Fruit fly (Drosophila melanogaster) whole organism, embryonic: ENCODE results near the gene CG10341.
A peak's percentile ranks its signal among the peaks of the same experiment; 100 is the strongest.

ENCODE experiments used
- Asciz ChIP-seq: fragments of 200-800 bp; sonication (Bioruptor generic); optimal IDR thresholded peaks from 2 replicates; lab custom pipeline; 2017; ENCODE audit warnings: missing biosample characterization, mild to moderate bottlenecking, missing genetic modification characterization, missing genetic modification reagents
- CG10321 ChIP-seq: fragments of 200-800 bp; sonication (Bioruptor generic); IDR thresholded peaks from 2 replicates; pipeline ENCODE4 v1.3.6; 2022; ENCODE audit warnings: missing biosample characterization, missing genetic modification characterization
- CG11398 ChIP-seq: fragments of 200-800 bp; sonication (Bioruptor generic); optimal IDR thresholded peaks from 2 replicates; lab custom pipeline; 2016; ENCODE audit warnings: missing biosample characterization, missing genetic modification characterization
- CG11723 ChIP-seq: fragments of 200-800 bp; sonication (Bioruptor generic); optimal IDR thresholded peaks from 2 replicates; lab custom pipeline; 2017; ENCODE audit warnings: missing biosample characterization, mild to moderate bottlenecking, missing genetic modification characterization
- CG12219 ChIP-seq: fragments of 200-800 bp; sonication (Bioruptor generic); optimal IDR thresholded peaks from 3 replicates; lab custom pipeline; 2018; ENCODE audit warnings: missing biosample characterization, mild to moderate bottlenecking, missing genetic modification characterization
- CG1233 ChIP-seq: fragments of 200-800 bp; sonication (Bioruptor generic); optimal IDR thresholded peaks from 4 replicates; lab custom pipeline; 2018; ENCODE audit warnings: missing biosample characterization, mild to moderate bottlenecking, missing genetic modification characterization
- CG12391 ChIP-seq: fragments of 200-800 bp; sonication (Bioruptor generic); optimal IDR thresholded peaks from 3 replicates; lab custom pipeline; 2018; ENCODE audit warnings: missing biosample characterization, mild to moderate bottlenecking, missing genetic modification characterization, moderate library complexity
- CG12659 ChIP-seq: fragments of 200-800 bp; sonication (Bioruptor generic); optimal IDR thresholded peaks from 3 replicates; lab custom pipeline; 2017; ENCODE audit warnings: mild to moderate bottlenecking, missing biosample characterization, missing genetic modification reagents, missing genetic modification characterization
- CG15601 ChIP-seq: fragments of 200-800 bp; sonication (Bioruptor generic); optimal IDR thresholded peaks from 3 replicates; lab custom pipeline; 2019; ENCODE audit warnings: missing biosample characterization, mild to moderate bottlenecking, missing genetic modification characterization, moderate library complexity
- CG1603 ChIP-seq: fragments of 200-800 bp; sonication (Bioruptor generic); optimal IDR thresholded peaks from 2 replicates; lab custom pipeline; 2019; ENCODE audit warnings: missing biosample characterization, mild to moderate bottlenecking, missing genetic modification characterization, moderate library complexity
- CG31388 ChIP-seq: fragments of 200-800 bp; sonication (Bioruptor generic); optimal IDR thresholded peaks from 2 replicates; lab custom pipeline; 2016; ENCODE audit warnings: missing biosample characterization, missing genetic modification characterization
- CG32772 ChIP-seq: fragments of 200-800 bp; sonication (Bioruptor generic); IDR thresholded peaks from 2 replicates; pipeline ENCODE4 v1.3.6; 2022; ENCODE audit warnings: missing biosample characterization, missing genetic modification characterization
- CG4360 ChIP-seq: fragments of 200-800 bp; sonication (Bioruptor generic); IDR thresholded peaks from 2 replicates; pipeline ENCODE4 v1.3.6; 2022; ENCODE audit warnings: missing biosample characterization, missing genetic modification characterization
- CG4820 ChIP-seq: fragments of 200-800 bp; sonication (Bioruptor generic); optimal IDR thresholded peaks from 3 replicates; lab custom pipeline; 2016; ENCODE audit warnings: missing biosample characterization, missing genetic modification characterization
- CG4854 ChIP-seq: fragments of 200-800 bp; sonication (Bioruptor generic); optimal IDR thresholded peaks from 2 replicates; lab custom pipeline; 2016; ENCODE audit warnings: missing biosample characterization, missing genetic modification characterization, inconsistent platforms
- CG6272 ChIP-seq: fragments of 200-800 bp; sonication (Bioruptor generic); IDR thresholded peaks from 2 replicates; pipeline ENCODE4 v1.3.6; 2022; ENCODE audit warnings: missing biosample characterization, missing genetic modification characterization
- CG9609 ChIP-seq: fragments of 200-800 bp; sonication (Bioruptor generic); optimal IDR thresholded peaks from 3 replicates; lab custom pipeline; 2016; ENCODE audit warnings: missing biosample characterization, missing genetic modification characterization
- CG9727 ChIP-seq: fragments of 200-800 bp; sonication (Bioruptor generic); optimal IDR thresholded peaks from 3 replicates; lab custom pipeline; 2017; ENCODE audit warnings: missing biosample characterization, mild to moderate bottlenecking, missing genetic modification characterization
- CG9797 ChIP-seq: fragments of 200-800 bp; sonication (Bioruptor generic); optimal IDR thresholded peaks from 3 replicates; lab custom pipeline; 2018; ENCODE audit warnings: missing biosample characterization, mild to moderate bottlenecking, missing genetic modification characterization
- Dp ChIP-seq: fragments of 200-800 bp; sonication (Bioruptor generic); optimal IDR thresholded peaks from 2 replicates; lab custom pipeline; 2018; ENCODE audit warnings: missing biosample characterization, mild to moderate bottlenecking, missing genetic modification characterization, moderate library complexity
- E2f1 ChIP-seq: fragments of 200-800 bp; sonication (Bioruptor generic); IDR thresholded peaks from 2 replicates; pipeline ENCODE4 v1.3.6; 2022; ENCODE audit warnings: missing biosample characterization, missing genetic modification characterization
- Elba2 ChIP-seq: fragments of 200-800 bp; sonication (Bioruptor generic); optimal IDR thresholded peaks from 3 replicates; lab custom pipeline; 2016; ENCODE audit warnings: missing biosample characterization, missing genetic modification characterization
- GATAe ChIP-seq: fragments of 200-800 bp; sonication (Bioruptor generic); conservative IDR thresholded peaks from 2 replicates; pipeline ENCODE4 v1.3.6; 2022; ENCODE audit warnings: missing biosample characterization, missing genetic modification characterization
- Gsc ChIP-seq: fragments of 200-800 bp; sonication (Bioruptor generic); IDR thresholded peaks from 2 replicates; pipeline ENCODE4 v1.3.6; 2022; ENCODE audit warnings: missing biosample characterization, missing genetic modification characterization
- H2.0 ChIP-seq: fragments of 200-800 bp; sonication (Bioruptor generic); IDR thresholded peaks from 2 replicates; pipeline ENCODE4 v1.3.6; 2022; ENCODE audit warnings: missing biosample characterization, missing genetic modification characterization
- Hr3 ChIP-seq: fragments of 200-800 bp; sonication (Bioruptor generic); optimal IDR thresholded peaks from 3 replicates; lab custom pipeline; 2016; ENCODE audit warnings: missing biosample characterization, missing genetic modification characterization
- MESR4 ChIP-seq: fragments of 200-800 bp; sonication (Bioruptor generic); optimal IDR thresholded peaks from 2 replicates; lab custom pipeline; 2018; ENCODE audit warnings: missing biosample characterization, mild to moderate bottlenecking, missing genetic modification characterization, moderate library complexity
- Mrtf ChIP-seq: fragments of 200-800 bp; sonication (Bioruptor generic); IDR thresholded peaks from 3 replicates; pipeline ENCODE4 v1.3.6; 2022; ENCODE audit warnings: missing biosample characterization, missing genetic modification characterization
- Myb ChIP-seq: fragments of 200-800 bp; sonication (Bioruptor generic); optimal IDR thresholded peaks from 2 replicates; lab custom pipeline; 2016; ENCODE audit warnings: missing biosample characterization, missing genetic modification characterization
- Optix ChIP-seq: fragments of 200-800 bp; sonication (Bioruptor generic); IDR thresholded peaks from 3 replicates; pipeline ENCODE4 v1.3.6; 2022; ENCODE audit warnings: missing biosample characterization, missing genetic modification characterization
- Pdp1 ChIP-seq, 2 experiments: fragments of 200-800 bp; sonication (Bioruptor generic); optimal IDR thresholded peaks; 3 replicates each; lab custom pipeline; 2016; ENCODE audit warnings: missing biosample characterization in 2 of 2, missing genetic modification characterization in 2 of 2, mild to moderate bottlenecking in 1 of 2, moderate library complexity in 1 of 2
- Ptx1 ChIP-seq: fragments of 200-800 bp; sonication (Bioruptor generic); IDR thresholded peaks from 2 replicates; pipeline ENCODE4 v1.3.6; 2022; ENCODE audit warnings: missing biosample characterization, missing genetic modification characterization
- Rfx ChIP-seq: fragments of 200-800 bp; sonication (Bioruptor generic); IDR thresholded peaks from 2 replicates; pipeline ENCODE4 v1.3.6; 2022; ENCODE audit warnings: missing biosample characterization, missing genetic modification characterization
- Sry-β ChIP-seq: fragments of 200-800 bp; sonication (Bioruptor generic); optimal IDR thresholded peaks from 2 replicates; lab custom pipeline; 2018; ENCODE audit warnings: missing biosample characterization, mild to moderate bottlenecking, missing genetic modification characterization, moderate library complexity
- Ssrp ChIP-seq: fragments of 200-800 bp; sonication (Bioruptor generic); optimal IDR thresholded peaks from 2 replicates; lab custom pipeline; 2018; ENCODE audit warnings: missing biosample characterization, mild to moderate bottlenecking, missing genetic modification characterization, moderate library complexity
- Xbp1 ChIP-seq: fragments of 200-800 bp; sonication (Bioruptor generic); optimal IDR thresholded peaks from 3 replicates; lab custom pipeline; 2016; ENCODE audit warnings: missing biosample characterization, mild to moderate bottlenecking, missing genetic modification characterization
- ab ChIP-seq: fragments of 200-800 bp; sonication (Bioruptor generic); optimal IDR thresholded peaks from 2 replicates; lab custom pipeline; 2016; ENCODE audit warnings: missing biosample characterization, missing genetic modification characterization
- bigmax ChIP-seq: fragments of 200-800 bp; sonication (Bioruptor generic); optimal IDR thresholded peaks from 2 replicates; lab custom pipeline; 2018; ENCODE audit warnings: missing biosample characterization, mild to moderate bottlenecking, missing genetic modification characterization
- bowl ChIP-seq: fragments of 200-800 bp; sonication (Bioruptor generic); IDR thresholded peaks from 2 replicates; pipeline ENCODE4 v1.3.6; 2022; ENCODE audit warnings: missing biosample characterization, missing genetic modification characterization
- chif ChIP-seq, 2 experiments: fragments of 200-800 bp; sonication (Bioruptor generic); optimal IDR thresholded peaks; 3 replicates each; lab custom pipeline; 2016; ENCODE audit warnings: missing biosample characterization in 2 of 2, missing genetic modification characterization in 2 of 2
- chn ChIP-seq: fragments of 200-800 bp; sonication (Bioruptor generic); optimal IDR thresholded peaks from 2 replicates; lab custom pipeline; 2016; ENCODE audit warnings: missing biosample characterization, missing genetic modification characterization
- croc ChIP-seq: fragments of 200-800 bp; sonication (Bioruptor generic); conservative IDR thresholded peaks from 3 replicates; pipeline ENCODE4 v1.3.6; 2022; ENCODE audit warnings: missing biosample characterization, missing genetic modification characterization
- dati ChIP-seq: fragments of 200-800 bp; sonication (Bioruptor generic); IDR thresholded peaks from 2 replicates; pipeline ENCODE4 v1.3.6; 2022; ENCODE audit warnings: missing biosample characterization, missing genetic modification characterization
- gsb-n ChIP-seq: fragments of 200-800 bp; sonication (Bioruptor generic); optimal IDR thresholded peaks from 3 replicates; lab custom pipeline; 2018; ENCODE audit warnings: missing biosample characterization, mild to moderate bottlenecking, missing genetic modification characterization
- phol ChIP-seq: fragments of 200-800 bp; sonication (Bioruptor generic); optimal IDR thresholded peaks from 3 replicates; lab custom pipeline; 2018; ENCODE audit warnings: missing biosample characterization, mild to moderate bottlenecking, missing genetic modification characterization, moderate library complexity
- salm ChIP-seq: fragments of 200-800 bp; sonication (Bioruptor generic); optimal IDR thresholded peaks from 2 replicates; lab custom pipeline; 2018; ENCODE audit warnings: missing biosample characterization, mild to moderate bottlenecking, missing genetic modification characterization
- sens ChIP-seq: fragments of 200-800 bp; sonication (Bioruptor generic); peaks from one replicate; lab custom pipeline; 2016; ENCODE audit warnings: missing biosample characterization, missing genetic modification characterization
- seq ChIP-seq: fragments of 200-800 bp; sonication (Bioruptor generic); IDR thresholded peaks from 2 replicates; pipeline ENCODE4 v1.3.6; 2022; ENCODE audit warnings: missing biosample characterization, missing genetic modification characterization
- sim ChIP-seq: fragments of 200-800 bp; sonication (Bioruptor generic); IDR thresholded peaks from 2 replicates; pipeline ENCODE4 v1.3.6; 2022; ENCODE audit warnings: missing biosample characterization, missing genetic modification characterization
- stwl ChIP-seq: fragments of 200-800 bp; sonication (Bioruptor generic); optimal IDR thresholded peaks from 3 replicates; lab custom pipeline; 2018; ENCODE audit warnings: missing biosample characterization, mild to moderate bottlenecking, missing genetic modification characterization, moderate library complexity
- wor ChIP-seq: fragments of 200-800 bp; sonication (Bioruptor generic); IDR thresholded peaks from 2 replicates; pipeline ENCODE4 v1.3.6; 2022; ENCODE audit warnings: missing biosample characterization, missing genetic modification characterization

Gene CG10341

DNA sequence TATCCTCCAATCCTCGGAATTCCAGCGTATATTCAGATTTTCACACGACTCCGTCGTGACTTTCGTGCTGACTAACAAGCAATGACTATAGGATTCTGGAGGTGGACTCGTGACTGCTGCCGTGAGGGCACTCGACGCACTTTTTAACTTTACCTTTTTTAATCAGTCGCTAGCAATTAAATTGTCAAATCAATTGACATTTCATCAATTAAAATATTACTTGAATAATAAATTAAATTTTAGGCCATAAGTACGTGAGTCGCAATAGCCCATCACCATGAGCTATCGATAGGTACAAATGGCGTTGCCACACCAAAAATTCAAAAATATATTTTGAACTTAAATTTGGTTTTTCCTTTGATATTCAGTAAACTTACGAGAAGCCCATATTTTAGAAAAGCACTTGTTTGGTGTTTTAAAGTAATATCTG lies 7.1 kb downstream of the CG10341 start, which contains the start of gene Jwa (continued):
- TF ChIP-seq CG31388 (GFP tag; lab: Kevin White, UChicago) (peak; percentile 68), Elba2 (GFP tag; lab: Kevin White, UChicago) (peak; percentile 75), GATAe (GFP tag; lab: Robert Waterston, UW) (peak; percentile 41; the same call in 1 of the 2 replicates), MESR4 (peak; percentile 87), chn (peak; percentile 95), Asciz (GFP tag; lab: Kevin White, UChicago) (peak; percentile 19), seq (GFP tag; lab: Robert Waterston, UW) (peak; percentile 83), CG12659 (GFP tag; lab: Kevin White, UChicago) (peak; percentile 94), dati (peak; percentile 41; the same call in 1 of the 2 replicates), CG32772 (GFP tag; lab: Robert Waterston, UW) (peak; percentile 88), CG1233 (GFP tag; lab: Kevin White, UChicago) (peak; percentile 62), CG4360 (GFP tag; lab: Robert Waterston, UW) (no peak; the same call in 1 of the 2 replicates), CG10321 (GFP tag; lab: Robert Waterston, UW) (peak; percentile 36; the same call in 1 of the 2 replicates), Dp (GFP tag; lab: Kevin White, UChicago) (peak; percentile 83), Pdp1 (GFP tag; optimal IDR thresholded peaks at IDR 0.05; lab: Kevin White, UChicago) (peak; percentile 81 to 96), E2f1 (GFP tag; lab: Robert Waterston, UW) (peak; percentile 82), CG12219 (GFP tag; lab: Kevin White, UChicago) (peak; percentile 86), salm (tag; lab: Kevin White, UChicago) (peak; percentile 88), bigmax (GFP tag; lab: Kevin White, UChicago) (no peak), Rfx (peak; percentile 94), CG9609 (GFP tag; lab: Kevin White, UChicago) (peak; percentile 95), CG1603 (tag; lab: Kevin White, UChicago) (peak; percentile 95), Mrtf (GFP tag; lab: Robert Waterston, UW) (peak; percentile 84), H2.0 (GFP tag; lab: Robert Waterston, UW) (peak; percentile 92), CG4820 (GFP tag; lab: Kevin White, UChicago) (peak; percentile 74), CG9797 (GFP tag; lab: Kevin White, UChicago) (peak; percentile 12), Myb (peak; percentile 84), ab (GFP tag; lab: Kevin White, UChicago) (peak; percentile 80), Gsc (GFP tag; lab: Robert Waterston, UW) (peak; percentile 72), Ptx1 (GFP tag; lab: Robert Waterston, UW) (peak; percentile 94), CG4854 (peak; percentile 80), Optix (GFP tag; lab: Robert Waterston, UW) (peak; percentile 98), wor (GFP tag; lab: Robert Waterston, UW) (peak; percentile 80), CG9727 (GFP tag; lab: Kevin White, UChicago) (peak; percentile 81), croc (GFP tag; lab: Robert Waterston, UW) (peak; percentile 87), Hr3 (GFP tag; lab: Kevin White, UChicago) (peak; percentile 98), sim (GFP tag; lab: Robert Waterston, UW) (peak; percentile 63; the same call in 1 of the 2 replicates), chif (GFP tag; optimal IDR thresholded peaks at IDR 0.05; lab: Kevin White, UChicago) (peak; percentile 94), Sry-β (no peak), CG12391 (tag; lab: Kevin White, UChicago) (peak; percentile 98), Xbp1 (GFP tag; lab: Kevin White, UChicago) (peak; percentile 93), CG15601 (tag; lab: Kevin White, UChicago) (peak; percentile 73), phol (peak; percentile 87), CG11398 (GFP tag; lab: Kevin White, UChicago) (peak; percentile 79), Ssrp (tag; lab: Kevin White, UChicago) (peak; percentile 77), stwl (peak; percentile 72), bowl (GFP tag; lab: Robert Waterston, UW) (peak; percentile 90), CG6272 (peak; percentile 96), sens (GFP tag; lab: Kevin White, UChicago) (peak; percentile 97), gsb-n (tag; lab: Kevin White, UChicago) (peak; percentile 90), CG11723 (GFP tag; lab: Kevin White, UChicago) (peak; percentile 75)
